Fruit fly (Drosophila melanogaster) whole organism: ENCODE measurements around the gene CG32106.

Source experiments
- CG8478 ChIP-seq: fragments of >200 bp; optimal IDR thresholded peaks from 2 replicates; lab custom pipeline; 2018; ENCODE audit warnings: inconsistent platforms
- Dll ChIP-seq: fragments of >200 bp; optimal IDR thresholded peaks from 2 replicates; lab custom pipeline; 2017
- psq ChIP-seq: fragments of >200 bp; optimal IDR thresholded peaks from 2 replicates; lab custom pipeline; 2017

DNA sequence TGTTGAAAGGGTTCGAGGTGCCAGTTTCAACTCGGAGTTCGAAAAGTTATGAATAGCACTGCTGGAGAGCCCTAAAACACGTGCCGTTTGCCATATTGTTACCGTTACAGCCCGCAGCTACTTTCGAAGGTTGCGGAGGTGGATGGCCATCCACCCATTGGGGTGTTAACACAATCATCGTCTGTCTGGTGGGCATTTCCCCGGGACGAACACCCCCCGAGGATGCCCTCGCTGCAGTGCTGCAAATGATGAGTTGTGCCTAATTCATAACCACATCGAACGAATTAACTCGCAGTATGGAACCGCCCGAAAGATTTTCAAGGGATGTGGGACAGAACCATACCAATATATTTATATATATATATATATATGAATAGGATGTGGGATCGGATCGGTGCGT is 51.3 kb downstream of the CG32106 start:
- TF ChIP-seq psq (lab: Kevin White, UChicago): no peak
- TF ChIP-seq Dll: no peak
- no peak for TF ChIP-seq CG8478
